Worm (Caenorhabditis elegans) whole organism, young adult: ENCODE results near the gene rhgf-2.

ENCODE experiments used
- ceh-100 ChIP-seq: fragments of 200-800 bp; sonication (Bioruptor generic); IDR thresholded peaks from 2 replicates; pipeline ENCODE4 v1.3.6; 2022; ENCODE audit warnings: missing genetic modification reagents, missing genetic modification characterization, missing compliant biosample characterization
- mxl-1 ChIP-seq: sonication (generic microtip); optimal IDR thresholded peaks from 2 replicates; lab custom pipeline; 2016; ENCODE audit warnings: missing genetic modification characterization, missing compliant biosample characterization
- somi-1 ChIP-seq: fragments of 200-800 bp; sonication (Bioruptor generic); optimal IDR thresholded peaks from 2 replicates; lab custom pipeline; 2018; ENCODE audit warnings: mild to moderate bottlenecking, missing genetic modification characterization, missing compliant biosample characterization
- ztf-18 ChIP-seq: sonication (generic microtip); optimal IDR thresholded peaks from 2 replicates; lab custom pipeline; 2016; ENCODE audit warnings: missing genotype, mild to moderate bottlenecking, missing genetic modification characterization, missing compliant biosample characterization

DNA sequence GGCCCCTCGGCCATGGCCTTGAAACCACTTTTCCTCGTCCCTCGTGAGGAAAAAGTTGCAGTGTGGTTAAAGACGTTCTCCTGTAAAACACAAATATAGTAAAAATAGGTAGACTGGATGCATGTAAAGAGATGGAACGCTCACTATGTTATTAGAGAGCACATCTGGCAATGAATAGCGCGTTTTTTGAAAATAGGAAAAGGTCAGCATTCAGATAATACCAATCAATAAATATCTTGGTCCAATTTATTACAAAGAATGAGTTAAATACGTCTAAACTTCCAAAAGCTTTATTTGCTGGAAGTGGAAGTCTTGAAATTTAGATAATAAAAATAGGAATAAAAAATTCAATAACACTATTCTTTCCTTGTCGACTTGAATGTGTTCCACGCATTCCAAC is 38.1 kb upstream of the rhgf-2 start, which contains the start of gene gadr-4:
- TF ChIP-seq ceh-100, result no peak
- TF ChIP-seq somi-1 (GFP tag; lab: Kevin White, UChicago), result no peak
- TF ChIP-seq ztf-18 (tag; lab: Kevin White, UChicago), result no peak
- no peak for TF ChIP-seq mxl-1
